Fruit fly (Drosophila melanogaster) whole organism, embryonic: ENCODE results near the gene CG31344.
A peak's percentile ranks its signal among the peaks of the same experiment; 100 is the strongest.

ENCODE experiments used
- Abd-B ChIP-seq: fragments of 200-800 bp; sonication (Bioruptor generic); optimal IDR thresholded peaks from 2 replicates; lab custom pipeline; 2018; ENCODE audit warnings: missing biosample characterization, mild to moderate bottlenecking, missing genetic modification characterization, moderate library complexity
- B-H1 ChIP-seq: fragments of 200-800 bp; sonication (Bioruptor generic); IDR thresholded peaks from 3 replicates; pipeline ENCODE4 v1.3.6; 2022; ENCODE audit warnings: missing biosample characterization, missing genetic modification characterization
- Bgb ChIP-seq: fragments of 200-800 bp; sonication (Bioruptor generic); IDR thresholded peaks from 2 replicates; pipeline ENCODE4 v1.3.6; 2022; ENCODE audit warnings: missing biosample characterization, missing genetic modification characterization; ENCODE audit not compliant: partially characterized antibody
- CG10209 ChIP-seq: fragments of 200-800 bp; sonication (Bioruptor generic); optimal IDR thresholded peaks from 3 replicates; lab custom pipeline; 2017; ENCODE audit warnings: missing biosample characterization, mild to moderate bottlenecking, missing genetic modification characterization, missing genetic modification reagents
- CG12299 ChIP-seq: fragments of 200-800 bp; sonication (Bioruptor generic); optimal IDR thresholded peaks from 2 replicates; lab custom pipeline; 2018; ENCODE audit warnings: missing biosample characterization, mild to moderate bottlenecking, missing genetic modification characterization
- CG12391 ChIP-seq: fragments of 200-800 bp; sonication (Bioruptor generic); optimal IDR thresholded peaks from 3 replicates; lab custom pipeline; 2018; ENCODE audit warnings: missing biosample characterization, mild to moderate bottlenecking, missing genetic modification characterization, moderate library complexity
- CG13624 ChIP-seq: fragments of 200-800 bp; sonication (Bioruptor generic); optimal IDR thresholded peaks from 2 replicates; lab custom pipeline; 2016; ENCODE audit warnings: missing biosample characterization, missing genetic modification characterization
- CG14860 ChIP-seq: fragments of 200-800 bp; sonication (Bioruptor generic); IDR thresholded peaks from 3 replicates; pipeline ENCODE4 v1.3.6; 2022; ENCODE audit warnings: missing biosample characterization, missing genetic modification characterization; ENCODE audit not compliant: partially characterized antibody
- CG15073 ChIP-seq: fragments of 200-800 bp; sonication (Bioruptor generic); optimal IDR thresholded peaks from 2 replicates; lab custom pipeline; 2016; ENCODE audit warnings: missing biosample characterization, missing genetic modification characterization
- CG1602 ChIP-seq: fragments of 200-800 bp; sonication (Bioruptor generic); optimal IDR thresholded peaks from 3 replicates; lab custom pipeline; 2016; ENCODE audit warnings: missing biosample characterization, missing genetic modification characterization
- CG17612 ChIP-seq: fragments of 200-800 bp; sonication (Bioruptor generic); IDR thresholded peaks from 2 replicates; pipeline ENCODE4 v1.3.6; 2022; ENCODE audit warnings: missing biosample characterization, missing genetic modification characterization
- CG2116 ChIP-seq: fragments of 200-800 bp; sonication (Bioruptor generic); optimal IDR thresholded peaks from 3 replicates; lab custom pipeline; 2018; ENCODE audit warnings: missing biosample characterization, mild to moderate bottlenecking, missing genetic modification characterization
- CG34422 ChIP-seq: fragments of 200-800 bp; sonication (Bioruptor generic); IDR thresholded peaks from 3 replicates; pipeline ENCODE4 v1.3.6; 2022; ENCODE audit warnings: missing biosample characterization, missing genetic modification characterization
- CG3726 ChIP-seq: fragments of 200-800 bp; sonication (Bioruptor generic); IDR thresholded peaks from 3 replicates; pipeline ENCODE4, ENCODE4 v1.3.6; 2022; ENCODE audit warnings: missing biosample characterization, missing genetic modification characterization
- CG3847 ChIP-seq: fragments of 200-800 bp; sonication (Bioruptor generic); IDR thresholded peaks from 2 replicates; pipeline ENCODE4 v1.3.6; 2022; ENCODE audit warnings: missing biosample characterization, missing genetic modification characterization
- CG4404 ChIP-seq: fragments of 200-800 bp; sonication (Bioruptor generic); IDR thresholded peaks from 2 replicates; pipeline ENCODE4 v1.3.6; 2022; ENCODE audit warnings: missing biosample characterization, missing genetic modification characterization
- CG6791 ChIP-seq: fragments of 200-800 bp; sonication (Bioruptor generic); IDR thresholded peaks from 3 replicates; pipeline ENCODE4 v1.3.6; 2022; ENCODE audit warnings: missing biosample characterization, missing genetic modification characterization; ENCODE audit not compliant: partially characterized antibody
- CG7786 ChIP-seq: fragments of 200-800 bp; sonication (Bioruptor generic); optimal IDR thresholded peaks from 2 replicates; lab custom pipeline; 2016; ENCODE audit warnings: missing biosample characterization, missing genetic modification characterization
- CG7839 ChIP-seq: fragments of 200-800 bp; sonication (Bioruptor generic); optimal IDR thresholded peaks from 3 replicates; lab custom pipeline; 2018; ENCODE audit warnings: missing biosample characterization, mild to moderate bottlenecking, missing genetic modification characterization, moderate library complexity
- CG7928 ChIP-seq: fragments of 200-800 bp; sonication (Bioruptor generic); optimal IDR thresholded peaks from 2 replicates; lab custom pipeline; 2017; ENCODE audit warnings: missing biosample characterization, mild to moderate bottlenecking, missing genetic modification characterization
- CG7963 ChIP-seq: fragments of 200-800 bp; sonication (Bioruptor generic); IDR thresholded peaks from 3 replicates; pipeline ENCODE4 v1.3.6; 2022; ENCODE audit warnings: missing biosample characterization, missing genetic modification characterization; ENCODE audit not compliant: partially characterized antibody
- CG8765 ChIP-seq: fragments of 200-800 bp; sonication (Bioruptor generic); IDR thresholded peaks from 2 replicates; pipeline ENCODE4 v1.3.6; 2022; ENCODE audit warnings: missing biosample characterization, missing genetic modification characterization
- CG9215 ChIP-seq: fragments of 200-800 bp; sonication (Bioruptor generic); IDR thresholded peaks from 2 replicates; pipeline ENCODE4 v1.3.6; 2022; ENCODE audit warnings: missing biosample characterization, missing genetic modification characterization
- CkIIα-i1 ChIP-seq: fragments of 200-800 bp; sonication (Bioruptor generic); IDR thresholded peaks from 2 replicates; pipeline ENCODE4 v1.3.6; 2022; ENCODE audit warnings: missing biosample characterization, missing genetic modification characterization
- Hand ChIP-seq: fragments of 200-800 bp; sonication (Bioruptor generic); optimal IDR thresholded peaks from 2 replicates; lab custom pipeline; 2017; ENCODE audit warnings: mild to moderate bottlenecking, missing biosample characterization, missing genetic modification reagents, missing genetic modification characterization
- Meics ChIP-seq: fragments of 200-800 bp; sonication (Bioruptor generic); optimal IDR thresholded peaks from 2 replicates; lab custom pipeline; 2017; ENCODE audit warnings: missing biosample characterization, mild to moderate bottlenecking, missing genetic modification characterization
- Spps ChIP-seq: fragments of 200-800 bp; sonication (Bioruptor generic); optimal IDR thresholded peaks from 2 replicates; lab custom pipeline; 2018; ENCODE audit warnings: missing biosample characterization, mild to moderate bottlenecking, missing genetic modification characterization
- Sry-δ ChIP-seq: fragments of 200-800 bp; sonication (Bioruptor generic); optimal IDR thresholded peaks from 2 replicates; lab custom pipeline; 2016; ENCODE audit warnings: missing biosample characterization, missing genetic modification characterization
- ash1 ChIP-seq: fragments of 200-800 bp; sonication (Bioruptor generic); optimal IDR thresholded peaks from 2 replicates; lab custom pipeline; 2018; ENCODE audit warnings: missing biosample characterization, mild to moderate bottlenecking, missing genetic modification characterization
- crol ChIP-seq: fragments of 200-800 bp; sonication (Bioruptor generic); IDR thresholded peaks from 2 replicates; pipeline ENCODE4 v1.3.6; 2022; ENCODE audit warnings: missing biosample characterization, missing genetic modification characterization
- crp ChIP-seq, 2 experiments: fragments of 200-800 bp; sonication (Bioruptor generic); optimal IDR thresholded peaks; 2 replicates in 1 of 2; 3 replicates in 1 of 2; lab custom pipeline; 2017; ENCODE audit warnings: missing biosample characterization in 2 of 2, missing genetic modification characterization in 2 of 2, mild to moderate bottlenecking in 1 of 2, moderate library complexity in 1 of 2
- cwo ChIP-seq: fragments of 200-800 bp; sonication (Bioruptor generic); optimal IDR thresholded peaks from 3 replicates; lab custom pipeline; 2017; ENCODE audit warnings: missing biosample characterization, missing genetic modification characterization, mild to moderate bottlenecking, moderate library complexity, missing genetic modification reagents
- dan ChIP-seq: fragments of 200-800 bp; sonication (Bioruptor generic); IDR thresholded peaks from 2 replicates; pipeline ENCODE4 v1.3.6; 2022; ENCODE audit warnings: missing biosample characterization, missing genetic modification characterization
- dimm ChIP-seq: fragments of 200-800 bp; sonication (Bioruptor generic); IDR thresholded peaks from 2 replicates; pipeline ENCODE4 v1.3.6; 2022; ENCODE audit warnings: missing biosample characterization, missing genetic modification characterization
- gce ChIP-seq: fragments of 200-800 bp; sonication (Bioruptor generic); IDR thresholded peaks from 3 replicates; pipeline ENCODE4 v1.3.6; 2022; ENCODE audit warnings: missing biosample characterization, missing genetic modification characterization
- gsb-n ChIP-seq: fragments of 200-800 bp; sonication (Bioruptor generic); optimal IDR thresholded peaks from 3 replicates; lab custom pipeline; 2018; ENCODE audit warnings: missing biosample characterization, mild to moderate bottlenecking, missing genetic modification characterization
- mam ChIP-seq: fragments of 200-800 bp; sonication (Bioruptor generic); optimal IDR thresholded peaks from 3 replicates; lab custom pipeline; 2016; ENCODE audit warnings: missing biosample characterization, missing genetic modification characterization
- mld ChIP-seq: fragments of 200-800 bp; sonication (Bioruptor generic); IDR thresholded peaks from 3 replicates; pipeline ENCODE4 v1.3.6; 2022; ENCODE audit warnings: missing biosample characterization, missing genetic modification characterization; ENCODE audit not compliant: partially characterized antibody
- otp ChIP-seq: fragments of 200-800 bp; sonication (Bioruptor generic); IDR thresholded peaks from 3 replicates; pipeline ENCODE4, ENCODE4 v1.3.6; 2022; ENCODE audit warnings: missing biosample characterization, missing genetic modification characterization
- pho ChIP-seq: fragments of 200-800 bp; sonication (Bioruptor generic); optimal IDR thresholded peaks from 2 replicates; lab custom pipeline; 2016; ENCODE audit warnings: missing biosample characterization, missing genetic modification characterization
- repo ChIP-seq: fragments of 200-800 bp; sonication (Bioruptor generic); optimal IDR thresholded peaks from 2 replicates; lab custom pipeline; 2016; ENCODE audit warnings: missing biosample characterization, missing genetic modification characterization
- sisA ChIP-seq: fragments of 200-800 bp; sonication (Bioruptor generic); IDR thresholded peaks from 2 replicates; pipeline ENCODE4 v1.3.6; 2022; ENCODE audit warnings: missing biosample characterization, missing genetic modification characterization
- sna ChIP-seq: fragments of 200-800 bp; sonication (Bioruptor generic); IDR thresholded peaks from 2 replicates; pipeline ENCODE4 v1.3.6; 2022; ENCODE audit warnings: missing biosample characterization, missing genetic modification characterization; ENCODE audit not compliant: partially characterized antibody
- so ChIP-seq: fragments of 200-800 bp; sonication (Bioruptor generic); IDR thresholded peaks from 3 replicates; pipeline ENCODE4 v1.3.6; 2022; ENCODE audit warnings: missing biosample characterization, missing genetic modification characterization
- sob ChIP-seq: fragments of 200-800 bp; sonication (Bioruptor generic); IDR thresholded peaks from 2 replicates; pipeline ENCODE4 v1.3.6; 2022; ENCODE audit warnings: missing biosample characterization, missing genetic modification characterization
- tap ChIP-seq: fragments of 200-800 bp; optimal IDR thresholded peaks from 3 replicates; lab custom pipeline; 2019; ENCODE audit warnings: missing biosample characterization, mild to moderate bottlenecking, missing genetic modification characterization, moderate library complexity
- tin ChIP-seq: fragments of 200-800 bp; sonication (Bioruptor generic); optimal IDR thresholded peaks from 3 replicates; lab custom pipeline; 2016; ENCODE audit warnings: missing biosample characterization, missing genetic modification characterization
- zf30C ChIP-seq: fragments of 200-800 bp; sonication (Bioruptor generic); optimal IDR thresholded peaks from 3 replicates; lab custom pipeline; 2018; ENCODE audit warnings: missing biosample characterization, mild to moderate bottlenecking, missing genetic modification characterization

The CG31344 gene

DNA sequence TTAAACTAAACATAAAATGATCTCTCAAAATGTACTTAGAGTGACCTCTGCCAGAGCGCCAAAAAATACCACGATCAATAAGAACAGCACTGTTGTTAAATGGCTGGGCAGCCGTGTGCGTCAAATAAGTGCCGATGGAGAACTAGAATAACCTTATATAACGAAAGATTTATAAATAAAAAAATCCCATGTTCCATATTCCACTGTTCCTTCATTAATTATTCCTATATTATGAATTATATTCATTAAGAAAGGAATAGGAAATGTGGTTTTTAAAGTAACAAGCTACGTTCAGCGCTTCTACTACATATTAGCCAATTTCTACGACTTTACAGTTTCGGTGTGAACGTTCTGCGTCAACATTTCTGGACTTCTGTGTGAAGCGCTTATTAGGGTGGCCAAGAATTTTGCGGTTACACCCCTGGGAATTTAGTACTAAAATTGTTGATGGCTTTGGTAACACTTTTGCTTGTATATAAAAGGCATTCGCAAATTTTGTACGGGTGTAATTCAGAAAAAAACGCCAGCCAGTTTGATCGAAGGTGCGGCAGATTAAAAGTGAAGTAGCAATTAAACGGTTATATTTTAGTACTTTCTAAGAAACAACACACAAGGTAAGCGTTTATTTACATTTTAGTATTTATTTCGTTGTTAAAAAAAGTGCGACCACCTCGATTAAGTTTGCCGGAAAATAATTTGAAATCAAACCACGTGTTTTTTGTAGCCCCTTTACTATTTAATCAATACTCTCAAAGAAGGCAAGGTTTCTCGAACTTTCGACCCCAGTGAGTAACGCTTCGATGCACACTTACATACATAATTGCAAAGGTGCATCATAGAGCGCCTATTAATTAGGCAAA is 17.3 kb upstream of the CG31344 start, which contains the start of the genes tefu and Hsc70-4 (continued):
- TF ChIP-seq CG1602 (peak; percentile 86), pho (peak; percentile 62), CG8765 (GFP tag; lab: Robert Waterston, UW) (peak; percentile 78), CG15073 (no peak), CG34422 (GFP tag; lab: Robert Waterston, UW) (peak; percentile 80), crol (no peak), cwo (no peak), CG7839 (tag; lab: Kevin White, UChicago) (peak; percentile 76), CG2116 (GFP tag; lab: Kevin White, UChicago) (peak; percentile 97), mld (no peak), CG7963 (GFP tag; lab: Robert Waterston, UW) (0 out of 3 replicates have a peak, but pooled peaks have one; percentile 6), CG6791 (peak; percentile 38; the same call in 1 of the 3 replicates), Sry-δ (peak; percentile 53), Bgb (GFP tag; lab: Robert Waterston, UW) (peak; percentile 28; the same call in 1 of the 2 replicates), sisA (GFP tag; lab: Robert Waterston, UW) (peak; percentile 90), dan (GFP tag; lab: Robert Waterston, UW) (0 out of 2 replicates have a peak, but pooled peaks have one; percentile 44), tin (GFP tag; lab: Kevin White, UChicago) (peak; percentile 78), gce (peak; percentile 50; the same call in 1 of the 3 replicates), ash1 (GFP tag; lab: Kevin White, UChicago) (no peak), mam (GFP tag; lab: Kevin White, UChicago) (peak; percentile 88), CG14860 (GFP tag; lab: Robert Waterston, UW) (no peak), crp (GFP tag; optimal IDR thresholded peaks at IDR 0.05; lab: Kevin White, UChicago) (peak in 1 of 2 experiments; percentile 48), gsb-n (tag; lab: Kevin White, UChicago) (peak; percentile 55), otp (GFP tag; lab: Robert Waterston, UW) (peak; percentile 68; the same call in 1 of the 3 replicates), CG7928 (GFP tag; lab: Kevin White, UChicago) (peak; percentile 75), CG12391 (tag; lab: Kevin White, UChicago) (peak; percentile 86), so (peak; percentile 62; the same call in 1 of the 3 replicates), Spps (peak; percentile 1), CG3726 (GFP tag; lab: Robert Waterston, UW) (peak; percentile 75; the same call in 2 of the 3 replicates), sna (GFP tag; lab: Robert Waterston, UW) (no peak), repo (GFP tag; lab: Kevin White, UChicago) (no peak), CG10209 (GFP tag; lab: Kevin White, UChicago) (peak; percentile 69), sob (GFP tag; lab: Robert Waterston, UW) (peak; percentile 77), CG17612 (peak; percentile 69), tap (tag; lab: Kevin White, UChicago) (no peak), CG13624 (GFP tag; lab: Kevin White, UChicago) (peak; percentile 48), Abd-B (GFP tag; lab: Kevin White, UChicago) (peak; percentile 92), CG4404 (GFP tag; lab: Robert Waterston, UW) (peak; percentile 74), CG9215 (GFP tag; lab: Robert Waterston, UW) (peak; percentile 81), dimm (GFP tag; lab: Robert Waterston, UW) (peak; percentile 32; the same call in 1 of the 2 replicates), CG3847 (peak; percentile 88), CG7786 (GFP tag; lab: Kevin White, UChicago) (peak; percentile 60), CG12299 (tag; lab: Kevin White, UChicago) (peak; percentile 27), Meics (GFP tag; lab: Kevin White, UChicago) (peak; percentile 80), B-H1 (GFP tag; lab: Robert Waterston, UW) (peak; percentile 73), Hand (no peak), zf30C (no peak), CkIIα-i1 (GFP tag; lab: Robert Waterston, UW) (no peak)
